Worm (Caenorhabditis elegans): Measurements from ENCODE around the gene mgrn-1.

- TF ChIP-seq nhr-10 (tag; optimal IDR thresholded peaks at IDR 0.05) (no peak), unc-62 (GFP tag; optimal IDR thresholded peaks at IDR 0.05) (no peak), nhr-237 (tag; optimal IDR thresholded peaks at IDR 0.05) (no peak), nhr-11 (tag; optimal IDR thresholded peaks at IDR 0.05) (no peak), gmeb-1 (tag; optimal IDR thresholded peaks at IDR 0.05) (no peak), ztf-11 (tag; optimal IDR thresholded peaks at IDR 0.05) (no peak), ama-1 (optimal IDR thresholded peaks at IDR 0.05) (no peak), zag-1 (tag; optimal IDR thresholded peaks at IDR 0.05) (no peak), snpc-4 (tag; optimal IDR thresholded peaks at IDR 0.05) (no peak), elt-3 (tag; optimal IDR thresholded peaks at IDR 0.05) (no peak), alr-1 (tag; optimal IDR thresholded peaks at IDR 0.05) (no peak), mab-5 (tag; optimal IDR thresholded peaks at IDR 0.05) (no peak), nhr-23 (tag; optimal IDR thresholded peaks at IDR 0.05) (no peak)
Measured at ce11 chrX:14338896-14339295, 27.4 kb upstream of the mgrn-1 start.

Data from whole organism, L2 larva.